Worm (Caenorhabditis elegans) whole organism, early embryonic: Measurements from ENCODE around the gene srh-287.

ENCODE experiments used
- ama-1 ChIP-seq: fragments of 150-350 bp; optimal IDR thresholded peaks from 2 replicates; lab custom pipeline; 2014
- ceh-36 ChIP-seq: sonication (generic microtip); optimal IDR thresholded peaks from 2 replicates; lab custom pipeline; 2016; ENCODE audit warnings: missing genetic modification characterization, inconsistent platforms, missing compliant biosample characterization
- ets-7 ChIP-seq: sonication (generic microtip); optimal IDR thresholded peaks from 2 replicates; lab custom pipeline; 2016; ENCODE audit warnings: missing genotype, missing genetic modification characterization, missing compliant biosample characterization
- flt-1 ChIP-seq: fragments of 200-800 bp; sonication (Bioruptor generic); IDR thresholded peaks from 2 replicates; pipeline ENCODE4 v1.3.6; 2022; ENCODE audit warnings: missing genetic modification characterization, missing compliant biosample characterization
- hnd-1 ChIP-seq: sonication (generic microtip); optimal IDR thresholded peaks from 2 replicates; lab custom pipeline; 2016; ENCODE audit warnings: missing genetic modification characterization, missing compliant biosample characterization
- pes-1 ChIP-seq: fragments of 200-800 bp; sonication (Bioruptor generic); IDR thresholded peaks from 2 replicates; pipeline ENCODE4 v1.3.6; 2022; ENCODE audit warnings: missing genetic modification reagents, missing genetic modification characterization, missing compliant biosample characterization
- scrt-1 ChIP-seq: fragments of 200-800 bp; sonication (Bioruptor generic); IDR thresholded peaks from 2 replicates; pipeline ENCODE4 v1.3.6; 2022; ENCODE audit warnings: missing genetic modification characterization, missing compliant biosample characterization

- TF ChIP-seq ceh-36 (tag; lab: Kevin White, UChicago) (no peak), ama-1 (lab: Kevin White, UChicago) (no peak), flt-1 (GFP tag; lab: Robert Waterston, UW) (no peak), pes-1 (GFP tag; lab: Robert Waterston, UW) (no peak), ets-7 (no peak), scrt-1 (no peak), hnd-1 (tag; lab: Kevin White, UChicago) (no peak)
Measured at ce11 chrV:17793986-17794385, 6.7 kb upstream of the srh-287 start, which contains the start of gene srh-289.
